Worm (Caenorhabditis elegans) whole organism, mixed stage, embryonic: ENCODE results near the gene rpl-28.

Experiments used
- M03D4.4 ChIP-seq: sonication (generic microtip); optimal IDR thresholded peaks from 2 replicates; lab custom pipeline; 2017; ENCODE audit warnings: mild to moderate bottlenecking, missing genetic modification characterization, missing compliant biosample characterization
- bed-3 ChIP-seq: fragments of 200-800 bp; sonication (Bioruptor generic); optimal IDR thresholded peaks from 3 replicates; lab custom pipeline; 2018; ENCODE audit warnings: mild to moderate bottlenecking, missing genetic modification characterization, moderate library complexity, missing compliant biosample characterization
- blmp-1 ChIP-seq: fragments of 150-350 bp; optimal IDR thresholded peaks from 2 replicates; lab custom pipeline; 2014; ENCODE audit warnings: missing biosample characterization, missing genetic modification characterization
- ceh-39 ChIP-seq: fragments of 150-350 bp; optimal IDR thresholded peaks from 2 replicates; lab custom pipeline; 2014; ENCODE audit warnings: missing biosample characterization, missing genetic modification characterization
- ceh-43 ChIP-seq: fragments of 200-800 bp; sonication (Bioruptor generic); optimal IDR thresholded peaks from 2 replicates; lab custom pipeline; 2018; ENCODE audit warnings: mild to moderate bottlenecking, missing genetic modification characterization, moderate library complexity, missing compliant biosample characterization
- ceh-83 ChIP-seq: fragments of 200-800 bp; sonication (Bioruptor generic); optimal IDR thresholded peaks from 2 replicates; lab custom pipeline; 2018; ENCODE audit warnings: mild to moderate bottlenecking, missing genetic modification characterization, missing compliant biosample characterization
- ces-1 ChIP-seq: fragments of 150-350 bp; optimal IDR thresholded peaks from 2 replicates; lab custom pipeline; 2014; ENCODE audit warnings: missing biosample characterization, missing genetic modification reagents, missing genetic modification characterization
- drap-1 ChIP-seq: fragments of 200-800 bp; sonication (Bioruptor generic); optimal IDR thresholded peaks from 3 replicates; lab custom pipeline; 2018; ENCODE audit warnings: mild to moderate bottlenecking, missing genetic modification characterization, missing compliant biosample characterization
- elt-1 ChIP-seq: sonication (generic microtip); optimal IDR thresholded peaks from 2 replicates; lab custom pipeline; 2017; ENCODE audit warnings: missing genetic modification characterization, mild to moderate bottlenecking, missing compliant biosample characterization, antibody characterized with exemption, moderate library complexity, borderline replicate concordance; ENCODE audit not compliant: insufficient read depth
- elt-3 ChIP-seq: fragments of 150-350 bp; optimal IDR thresholded peaks from 2 replicates; lab custom pipeline; 2014; ENCODE audit warnings: missing biosample characterization, missing genetic modification characterization
- flh-1 ChIP-seq: fragments of 200-800 bp; sonication (Bioruptor generic); optimal IDR thresholded peaks from 2 replicates; lab custom pipeline; 2018; ENCODE audit warnings: mild to moderate bottlenecking, missing genetic modification characterization, moderate library complexity, missing compliant biosample characterization
- ham-2 ChIP-seq: fragments of 200-800 bp; sonication (Bioruptor generic); optimal IDR thresholded peaks from 2 replicates; lab custom pipeline; 2018; ENCODE audit warnings: mild to moderate bottlenecking, missing genetic modification characterization, missing compliant biosample characterization
- hlh-1 ChIP-seq: fragments of 150-350 bp; optimal IDR thresholded peaks from 2 replicates; lab custom pipeline; 2014; ENCODE audit warnings: missing biosample characterization, missing genetic modification reagents, missing genetic modification characterization
- lin-13 ChIP-seq: fragments of 150-350 bp; optimal IDR thresholded peaks from 2 replicates; lab custom pipeline; 2014; ENCODE audit warnings: missing biosample characterization, missing genetic modification characterization
- lin-32 ChIP-seq: fragments of 200-800 bp; sonication (Bioruptor generic); optimal IDR thresholded peaks from 2 replicates; lab custom pipeline; 2018; ENCODE audit warnings: mild to moderate bottlenecking, missing genetic modification characterization, missing compliant biosample characterization
- lsy-2 ChIP-seq: fragments of 150-350 bp; optimal IDR thresholded peaks from 2 replicates; lab custom pipeline; 2014; ENCODE audit warnings: missing biosample characterization, missing genetic modification characterization
- mep-1 ChIP-seq: fragments of 150-350 bp; optimal IDR thresholded peaks from 2 replicates; lab custom pipeline; 2017; ENCODE audit warnings: missing biosample characterization, missing genetic modification reagents, missing genetic modification characterization, inconsistent platforms
- mls-2 ChIP-seq: sonication (generic microtip); optimal IDR thresholded peaks from 2 replicates; lab custom pipeline; 2016; ENCODE audit warnings: mild to moderate bottlenecking, missing genetic modification characterization, moderate library complexity, missing compliant biosample characterization
- nhr-12 ChIP-seq: fragments of 150-350 bp; optimal IDR thresholded peaks from 2 replicates; lab custom pipeline; 2014; ENCODE audit warnings: missing biosample characterization, missing genetic modification characterization
- nhr-2 ChIP-seq: fragments of 150-350 bp; optimal IDR thresholded peaks from 2 replicates; lab custom pipeline; 2014; ENCODE audit warnings: missing biosample characterization, missing genetic modification characterization
- nhr-28 ChIP-seq: fragments of 150-350 bp; optimal IDR thresholded peaks from 2 replicates; lab custom pipeline; 2014; ENCODE audit warnings: missing biosample characterization, missing genetic modification characterization
- nhr-76 ChIP-seq: sonication (generic microtip); optimal IDR thresholded peaks from 2 replicates; lab custom pipeline; 2017; ENCODE audit warnings: missing biosample characterization, missing genetic modification characterization
- pha-4 ChIP-seq: fragments of 150-350 bp; optimal IDR thresholded peaks from 2 replicates; lab custom pipeline; 2018; ENCODE audit warnings: missing biosample characterization, missing genetic modification reagents, missing genetic modification characterization
- sem-2 ChIP-seq: fragments of 200-800 bp; sonication (Bioruptor generic); optimal IDR thresholded peaks from 2 replicates; lab custom pipeline; 2018; ENCODE audit warnings: mild to moderate bottlenecking, missing genetic modification characterization, missing compliant biosample characterization
- snpc-4 ChIP-seq: fragments of 150-350 bp; optimal IDR thresholded peaks from 2 replicates; lab custom pipeline; 2014; ENCODE audit warnings: missing biosample characterization, missing genetic modification characterization
- sptf-1 ChIP-seq: sonication (generic microtip); optimal IDR thresholded peaks from 2 replicates; lab custom pipeline; 2017; ENCODE audit warnings: mild to moderate bottlenecking, missing genetic modification characterization, moderate library complexity, missing compliant biosample characterization
- tbx-8 ChIP-seq: fragments of 200-800 bp; sonication (Bioruptor generic); optimal IDR thresholded peaks from 2 replicates; lab custom pipeline; 2018; ENCODE audit warnings: mild to moderate bottlenecking, missing genetic modification characterization, moderate library complexity, missing compliant biosample characterization
- zip-8 ChIP-seq: fragments of 150-350 bp; optimal IDR thresholded peaks from 2 replicates; lab custom pipeline; 2014; ENCODE audit warnings: missing biosample characterization, missing genetic modification characterization
- ztf-11 ChIP-seq: fragments of 150-350 bp; optimal IDR thresholded peaks from 2 replicates; lab custom pipeline; 2014; ENCODE audit warnings: missing biosample characterization, missing genetic modification characterization

Gene rpl-28

DNA sequence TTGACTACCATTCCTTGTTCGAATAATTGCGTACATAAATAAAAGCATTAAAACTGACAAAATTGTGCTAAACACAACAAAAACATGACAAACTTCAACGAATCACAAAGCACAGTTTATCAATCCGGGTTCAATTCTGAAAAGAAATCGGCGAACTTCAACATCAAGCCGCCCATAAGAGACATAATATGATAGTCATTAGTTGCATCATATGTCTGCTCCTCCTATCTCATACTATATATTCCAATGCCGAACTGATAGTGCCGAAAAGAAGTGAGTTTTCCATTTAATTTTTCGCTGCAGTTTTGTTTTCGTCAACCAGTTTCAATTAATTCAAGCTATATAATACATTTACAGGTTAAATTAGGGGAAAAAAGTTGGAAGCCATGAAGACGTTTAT is 13.8 kb upstream of the rpl-28 start, which contains the start of gene hrg-7:
TSS of gene hrg-7 (plus strand) at position 358 of the 400 bp plus-strand sequence.
- TF ChIP-seq nhr-76 (no peak), ceh-83 (no peak), sem-2 (GFP tag; lab: Kevin White, UChicago) (no peak), pha-4 (no peak), lin-32 (GFP tag; lab: Kevin White, UChicago) (no peak), M03D4.4 (tag; lab: Kevin White, UChicago) (no peak), ham-2 (GFP tag; lab: Kevin White, UChicago) (no peak), sptf-1 (tag; lab: Kevin White, UChicago) (no peak), ztf-11 (no peak), zip-8 (no peak), lin-13 (tag; lab: Kevin White, UChicago) (no peak), nhr-2 (no peak), blmp-1 (tag; lab: Kevin White, UChicago) (no peak), lsy-2 (tag; lab: Kevin White, UChicago) (no peak), hlh-1 (tag; lab: Kevin White, UChicago) (no peak), nhr-28 (tag; lab: Kevin White, UChicago) (no peak), mep-1 (tag; lab: Kevin White, UChicago) (no peak)

DNA sequence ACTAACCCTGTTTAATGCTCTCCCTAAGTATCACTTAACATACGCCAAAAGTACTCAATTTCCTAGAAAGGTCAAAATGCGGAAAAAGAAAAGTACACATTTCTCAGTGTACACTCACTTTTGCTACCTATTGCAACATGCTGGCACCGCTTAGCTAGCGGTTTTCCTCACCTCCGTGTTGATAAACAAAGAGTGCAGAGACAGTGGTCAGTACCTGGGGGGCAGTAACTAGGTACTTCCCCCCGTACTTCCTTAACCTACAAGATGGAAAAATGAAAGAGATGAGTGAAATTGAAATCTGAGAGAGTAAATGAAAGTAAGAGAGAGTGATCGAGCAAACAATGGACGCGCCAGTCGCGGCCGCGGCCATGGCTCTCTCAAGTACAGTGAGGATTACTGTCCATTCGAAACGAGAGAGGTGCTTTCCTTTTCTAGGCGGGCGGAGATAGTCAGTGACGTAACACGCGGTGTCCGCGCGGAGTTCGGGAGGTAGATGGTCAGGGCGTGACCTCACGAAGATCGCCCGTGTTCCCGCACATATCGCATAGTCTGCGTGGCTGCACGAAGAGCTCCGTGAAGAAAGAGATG is 8.3 kb upstream of the rpl-28 start, which contains the start of gene cky-1:
TSS of gene cky-1 (plus strand) at position 538 of the 588 bp plus-strand sequence.
- TF ChIP-seq zip-8 (peak; percentile 32), nhr-28 (tag; lab: Kevin White, UChicago) (no peak), ztf-11 (no peak), mls-2 (tag; lab: Kevin White, UChicago) (no peak), sptf-1 (tag; lab: Kevin White, UChicago) (no peak), ham-2 (GFP tag; lab: Kevin White, UChicago) (peak; percentile 26), nhr-2 (no peak), ceh-43 (GFP tag; lab: Kevin White, UChicago) (no peak), elt-3 (tag; lab: Kevin White, UChicago) (no peak), snpc-4 (tag; lab: Kevin White, UChicago) (no peak), nhr-12 (tag; lab: Kevin White, UChicago) (no peak), hlh-1 (tag; lab: Kevin White, UChicago) (no peak)

- TF ChIP-seq lsy-2 (tag; lab: Kevin White, UChicago) = no peak
- no peak for TF ChIP-seq tbx-8 (GFP tag; lab: Kevin White, UChicago)
- TF ChIP-seq mep-1 (tag; lab: Kevin White, UChicago) = no peak
- TF ChIP-seq hlh-1 (tag; lab: Kevin White, UChicago) = no peak
- TF ChIP-seq lin-13 (tag; lab: Kevin White, UChicago) = no peak
- no peak for TF ChIP-seq elt-1 (tag; lab: Kevin White, UChicago)
- TF ChIP-seq sptf-1 (tag; lab: Kevin White, UChicago) = no peak
- no peak for TF ChIP-seq flh-1 (GFP tag; lab: Kevin White, UChicago)
- TF ChIP-seq ces-1 = no peak
- no peak for TF ChIP-seq bed-3
- no peak for TF ChIP-seq elt-3 (tag; lab: Kevin White, UChicago)
- TF ChIP-seq drap-1 (GFP tag; lab: Kevin White, UChicago) = no peak
- TF ChIP-seq ceh-43 (GFP tag; lab: Kevin White, UChicago) = no peak
- no peak for TF ChIP-seq pha-4
- no peak for TF ChIP-seq ceh-39 (tag; lab: Kevin White, UChicago)
Observed at ce11 chrV:12733465-12734248, 5.7 kb upstream of the rpl-28 start, which contains the start of the genes dhs-21 and xbx-9. Gene dhs-21, minus strand, starts transcription at chrV:12733645. Gene xbx-9, plus strand, starts transcription at chrV:12734198.

DNA sequence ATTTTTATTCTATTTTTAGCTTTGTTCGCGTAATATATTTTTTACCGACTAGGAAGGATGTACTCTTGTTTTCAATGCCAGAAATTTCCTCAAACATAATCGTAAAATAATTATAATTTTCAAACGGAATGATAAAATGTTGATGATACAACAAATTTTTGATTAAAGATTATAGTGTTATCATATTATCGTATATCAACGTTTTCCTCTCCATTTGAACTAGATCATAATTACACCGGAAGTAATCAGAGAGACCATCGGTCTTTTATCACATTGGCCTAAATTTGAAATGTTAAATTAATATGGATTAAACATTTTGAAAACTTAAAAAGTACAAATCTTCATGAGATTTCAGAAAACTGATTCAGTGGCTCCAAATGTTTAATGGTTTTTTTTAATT is 4.8 kb upstream of the rpl-28 start:
- no peak for TF ChIP-seq ceh-83
- TF ChIP-seq elt-3 (tag; lab: Kevin White, UChicago) = no peak
- no peak for TF ChIP-seq bed-3
- no peak for TF ChIP-seq ceh-39 (tag; lab: Kevin White, UChicago)
- TF ChIP-seq mls-2 (tag; lab: Kevin White, UChicago) = no peak
- TF ChIP-seq, all 35 proteins: peak for 0
